Fruit fly (Drosophila melanogaster): ENCODE data around the gene CG2444.

dm6 chrX:11713808-11714528, 8.9 kb upstream of the CG2444 start:
- TF ChIP-seq CTCF (optimal IDR thresholded peaks at IDR 0.05) (no peak), CG8478 (optimal IDR thresholded peaks at IDR 0.05) (no peak)
